Worm (Caenorhabditis elegans): ENCODE data around the gene F32E10.8.
A peak's percentile ranks its signal among the peaks of the same experiment; 100 is the strongest.

Gene F32E10.8

ce11 chrIV:7567557-7568010 is at the start of gene F32E10.8:
Gene F32E10.8, plus strand, starts transcription at chrIV:7567607.
- TF ChIP-seq nhr-28 (tag; optimal IDR thresholded peaks at IDR 0.05) (no peak), lin-13 (GFP tag; optimal IDR thresholded peaks at IDR 0.05) (no peak), swsn-7 (tag; optimal IDR thresholded peaks at IDR 0.05) (no peak), aly-2 (tag; optimal IDR thresholded peaks at IDR 0.05) (no peak), hlh-4 (tag; optimal IDR thresholded peaks at IDR 0.05) (no peak), elt-2 (tag; optimal IDR thresholded peaks at IDR 0.05) (no peak), nhr-84 (tag; optimal IDR thresholded peaks at IDR 0.05) (no peak), F16B12.6 (tag; optimal IDR thresholded peaks at IDR 0.05) (no peak), elt-3 (tag; optimal IDR thresholded peaks at IDR 0.05) (no peak), lin-14 (GFP tag; optimal IDR thresholded peaks at IDR 0.05) (no peak), sptf-1 (tag; optimal IDR thresholded peaks at IDR 0.05) (no peak), nhr-11 (tag; optimal IDR thresholded peaks at IDR 0.05) (no peak), grh-1 (GFP tag; IDR thresholded peaks at IDR 0.05) (no peak), egl-13 (tag; optimal IDR thresholded peaks at IDR 0.05) (no peak), hlh-17 (GFP tag; optimal IDR thresholded peaks at IDR 0.05; ENCODE audit: borderline replicate concordance) (no peak), ztf-11 (tag; optimal IDR thresholded peaks at IDR 0.05) (no peak), ama-1 (optimal IDR thresholded peaks at IDR 0.05) (no peak), zag-1 (tag; optimal IDR thresholded peaks at IDR 0.05) (no peak)

ce11 chrIV:7520258-7520657 is 47.1 kb upstream of the F32E10.8 start:
- TF ChIP-seq nhr-77 (tag; optimal IDR thresholded peaks at IDR 0.05) (no peak), lin-35 (GFP tag; optimal IDR thresholded peaks at IDR 0.05) (peak in 1 of 2 experiments; percentile 2), tbx-2 (tag; optimal IDR thresholded peaks at IDR 0.05) (no peak), aha-1 (tag; optimal IDR thresholded peaks at IDR 0.05) (no peak), efl-3 (GFP tag; optimal IDR thresholded peaks at IDR 0.05) (no peak), efl-1 (optimal IDR thresholded peaks at IDR 0.05) (no peak), efl-1 (GFP tag; optimal IDR thresholded peaks at IDR 0.05 in 1 of 2) (peak in 1 of 2 experiments; percentile 68), C04F5.9 (tag; optimal IDR thresholded peaks at IDR 0.05) (no peak), unc-98 (GFP tag; IDR thresholded peaks at IDR 0.05) (no peak), nhr-90 (tag; optimal IDR thresholded peaks at IDR 0.05; ENCODE audit: poor library complexity) (no peak), sox-4 (tag; optimal IDR thresholded peaks at IDR 0.05) (no peak), rnt-1 (tag; optimal IDR thresholded peaks at IDR 0.05) (no peak), nhr-47 (tag; optimal IDR thresholded peaks at IDR 0.05) (no peak), ceh-82 (tag; optimal IDR thresholded peaks at IDR 0.05) (no peak), unc-86 (tag; optimal IDR thresholded peaks at IDR 0.05) (no peak), ztf-11 (tag; optimal IDR thresholded peaks at IDR 0.05) (no peak), nhr-20 (tag; optimal IDR thresholded peaks at IDR 0.05) (no peak), C34B4.2 (tag; optimal IDR thresholded peaks at IDR 0.05) (no peak)

- TF ChIP-seq lin-35 (GFP tag; optimal IDR thresholded peaks at IDR 0.05) (peak in 1 of 2 experiments; percentile 16), dpl-1 (GFP tag; optimal IDR thresholded peaks at IDR 0.05) (no peak), elt-2 (tag; optimal IDR thresholded peaks at IDR 0.05) (peak; percentile 72)
Observed at ce11 chrIV:7520841-7521240, 46.6 kb upstream of the F32E10.8 start.

ce11 chrIV:7521591-7521990 is 45.8 kb upstream of the F32E10.8 start:
- TF ChIP-seq nhr-85 (tag), result peak; percentile 29
- TF ChIP-seq Y116A8C.19 (tag; optimal IDR thresholded peaks at IDR 0.05; ENCODE audit: borderline replicate concordance), result no peak
- TF ChIP-seq lin-14 (GFP tag; optimal IDR thresholded peaks at IDR 0.05), result peak; percentile 28

All from whole organism, L1 larva.